Fruit fly (Drosophila melanogaster) whole organism: ENCODE measurements around the gene CG13409.

Source experiments
- CG8478 ChIP-seq: fragments of >200 bp; optimal IDR thresholded peaks from 2 replicates; lab custom pipeline; 2018; ENCODE audit warnings: inconsistent platforms
- EcR ChIP-seq, 2 experiments: fragments of >200 bp; optimal IDR thresholded peaks; 2 replicates each; lab custom pipeline; 2017; ENCODE audit warnings: missing biosample characterization in 2 of 2, missing genetic modification characterization in 2 of 2, missing genetic modification reagents in 2 of 2
- pan ChIP-seq: fragments of >200 bp; optimal IDR thresholded peaks from 2 replicates; lab custom pipeline; 2017
- psq ChIP-seq: fragments of >200 bp; optimal IDR thresholded peaks from 2 replicates; lab custom pipeline; 2017
- usp ChIP-seq: fragments of >200 bp; optimal IDR thresholded peaks from 2 replicates; lab custom pipeline; 2017; ENCODE audit warnings: missing biosample characterization, missing genetic modification characterization, mixed read lengths

- TF ChIP-seq pan (lab: Kevin White, UChicago) (no peak), EcR (GFP tag; optimal IDR thresholded peaks at IDR 0.05; lab: Kevin White, UChicago) (no peak), usp (GFP tag; lab: Kevin White, UChicago) (no peak), psq (lab: Kevin White, UChicago) (no peak), CG8478 (lab: Kevin White, UChicago) (no peak)
Observed at dm6 chr3R:21992909-21993308, 38.8 kb downstream of the CG13409 start.
